Worm (Caenorhabditis elegans) whole organism, late embryonic: ENCODE data around the gene K04E7.1.

Experiments
- K09A11.1 ChIP-seq: sonication (generic microtip); optimal IDR thresholded peaks from 2 replicates; lab custom pipeline; 2017; ENCODE audit warnings: antibody characterized with exemption, mild to moderate bottlenecking, missing genetic modification characterization, missing compliant biosample characterization; ENCODE audit not compliant: insufficient read depth
- ama-1 ChIP-seq: fragments of 150-350 bp; optimal IDR thresholded peaks from 2 replicates; lab custom pipeline; 2014
- elt-4 ChIP-seq: sonication (generic microtip); optimal IDR thresholded peaks from 2 replicates; lab custom pipeline; 2016; ENCODE audit warnings: missing genetic modification characterization, missing compliant biosample characterization
- eyg-1 ChIP-seq: sonication (generic microtip); optimal IDR thresholded peaks from 2 replicates; lab custom pipeline; 2016; ENCODE audit warnings: missing genotype, missing genetic modification characterization, missing compliant biosample characterization
- hlh-30 ChIP-seq: sonication (generic microtip); optimal IDR thresholded peaks from 2 replicates; lab custom pipeline; 2017; ENCODE audit warnings: antibody characterized with exemption, missing genetic modification characterization, missing compliant biosample characterization; ENCODE audit not compliant: insufficient read depth
- nhr-11 ChIP-seq: fragments of 150-350 bp; optimal IDR thresholded peaks from 2 replicates; lab custom pipeline; 2014; ENCODE audit warnings: missing biosample characterization, missing genetic modification characterization
- pag-3 ChIP-seq: sonication (generic microtip); optimal IDR thresholded peaks from 2 replicates; lab custom pipeline; 2016; ENCODE audit warnings: missing compliant biosample characterization, missing genetic modification characterization, borderline replicate concordance
- pha-4 ChIP-seq: fragments of 150-350 bp; optimal IDR thresholded peaks from 2 replicates; lab custom pipeline; 2018; ENCODE audit warnings: missing biosample characterization, missing genetic modification reagents, missing genetic modification characterization
- ref-2 ChIP-seq: sonication (generic microtip); optimal IDR thresholded peaks from 2 replicates; lab custom pipeline; 2016; ENCODE audit warnings: missing genetic modification characterization, missing compliant biosample characterization
- tbx-7 ChIP-seq: sonication (generic microtip); optimal IDR thresholded peaks from 2 replicates; lab custom pipeline; 2016; ENCODE audit warnings: missing genotype, missing genetic modification characterization, missing compliant biosample characterization
- unc-55 ChIP-seq: sonication (generic microtip); optimal IDR thresholded peaks from 2 replicates; lab custom pipeline; 2017; ENCODE audit warnings: missing biosample characterization, missing genetic modification reagents, missing genetic modification characterization

DNA sequence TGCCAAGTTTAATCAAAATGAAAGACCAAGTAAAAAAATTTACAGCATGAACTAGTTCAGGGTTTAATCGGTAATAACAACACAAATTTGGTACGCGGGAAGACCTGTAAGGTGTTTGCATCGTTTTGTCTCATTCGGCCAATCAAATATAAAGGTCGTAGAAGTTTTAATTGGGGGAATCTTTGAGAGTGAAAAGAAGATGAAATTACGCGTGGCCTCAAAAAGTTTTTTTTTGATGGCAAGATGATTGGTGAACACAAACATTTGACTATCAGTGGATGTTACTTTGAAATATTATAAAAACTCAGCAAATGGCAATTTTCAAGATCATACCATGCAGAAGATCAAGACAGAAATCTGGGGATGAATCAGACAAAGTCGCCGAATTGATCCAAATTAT lies 6.7 kb upstream of the K04E7.1 start, which contains the start of gene nas-33:
- no peak for TF ChIP-seq pha-4 (tag; lab: Kevin White, UChicago)
- TF ChIP-seq K09A11.1 (tag; lab: Kevin White, UChicago): no peak
- no peak for TF ChIP-seq ref-2 (tag; lab: Kevin White, UChicago)
- no peak for TF ChIP-seq pag-3
- no peak for TF ChIP-seq hlh-30
- no peak for TF ChIP-seq elt-4 (tag; lab: Kevin White, UChicago)
- no peak for TF ChIP-seq nhr-11
- TF ChIP-seq tbx-7 (tag; lab: Kevin White, UChicago): no peak
- no peak for TF ChIP-seq eyg-1
- no peak for TF ChIP-seq ama-1 (lab: Kevin White, UChicago)
- TF ChIP-seq unc-55 (GFP tag; lab: Kevin White, UChicago): no peak
